Worm (Caenorhabditis elegans): Measurements from ENCODE around the gene ceph-41.

DNA sequence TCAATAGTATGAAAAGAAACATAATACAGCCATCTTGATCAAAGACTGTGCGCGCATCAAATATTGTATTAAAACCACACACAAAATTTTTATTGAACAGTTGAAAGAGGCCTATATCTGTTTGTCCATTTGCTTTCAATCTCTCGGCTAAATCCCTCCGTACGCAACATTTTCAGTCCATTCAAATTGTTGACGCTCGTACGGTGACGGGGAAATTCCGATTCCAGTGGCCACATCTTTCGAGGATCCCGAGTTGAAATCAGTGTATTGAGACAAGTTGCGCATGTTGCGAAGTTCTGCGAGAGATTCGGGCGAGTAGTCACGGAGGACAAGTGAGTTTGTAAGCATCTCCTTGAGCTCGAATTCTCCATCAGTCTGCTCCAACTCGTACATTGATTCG, 37.5 kb downstream of the ceph-41 start:
- TF ChIP-seq R02D3.7 (tag; optimal IDR thresholded peaks at IDR 0.05) (no peak), nhr-77 (tag; optimal IDR thresholded peaks at IDR 0.05) (no peak), sem-4 (tag; optimal IDR thresholded peaks at IDR 0.05) (no peak)
